Worm (Caenorhabditis elegans) whole organism, L3 larva: ENCODE results near the gene F43B10.1.

ENCODE experiments used
- ZK546.5 ChIP-seq: sonication (generic microtip); optimal IDR thresholded peaks from 2 replicates; lab custom pipeline; 2017; ENCODE audit warnings: missing biosample characterization, missing genetic modification characterization
- ama-1 ChIP-seq: fragments of 150-350 bp; optimal IDR thresholded peaks from 2 replicates; lab custom pipeline; 2018
- ceh-16 ChIP-seq: sonication (generic microtip); optimal IDR thresholded peaks from 2 replicates; lab custom pipeline; 2017; ENCODE audit warnings: missing biosample characterization, missing genetic modification characterization
- ceh-82 ChIP-seq: fragments of 150-350 bp; optimal IDR thresholded peaks from 2 replicates; lab custom pipeline; 2014; ENCODE audit warnings: missing biosample characterization, missing genetic modification characterization
- ceh-9 ChIP-seq: sonication (generic microtip); optimal IDR thresholded peaks from 2 replicates; lab custom pipeline; 2018; ENCODE audit warnings: missing biosample characterization, missing genetic modification characterization
- daf-12 ChIP-seq: fragments of 150-350 bp; optimal IDR thresholded peaks from 2 replicates; lab custom pipeline; 2014; ENCODE audit warnings: missing biosample characterization, missing genetic modification reagents, missing genetic modification characterization
- egl-27 ChIP-seq: sonication (generic microtip); optimal IDR thresholded peaks from 4 replicates; lab custom pipeline; 2017; ENCODE audit warnings: missing biosample characterization, missing genetic modification reagents, missing genetic modification characterization
- egl-5 ChIP-seq: fragments of 150-350 bp; optimal IDR thresholded peaks from 2 replicates; lab custom pipeline; 2017; ENCODE audit warnings: missing biosample characterization, missing genetic modification reagents, missing genetic modification characterization, inconsistent platforms
- elt-1 ChIP-seq: fragments of 150-350 bp; optimal IDR thresholded peaks from 2 replicates; lab custom pipeline; 2014; ENCODE audit warnings: missing biosample characterization, missing genetic modification characterization
- elt-2 ChIP-seq: sonication (generic microtip); optimal IDR thresholded peaks from 2 replicates; lab custom pipeline; 2016; ENCODE audit warnings: missing genetic modification reagents, mild to moderate bottlenecking, missing genetic modification characterization, missing compliant biosample characterization
- elt-3 ChIP-seq, 3 experiments: fragments of 150-350 bp in 1 of 3; sonication (generic microtip) in 2 of 3; optimal IDR thresholded peaks; 2 replicates in 2 of 3; 4 replicates in 1 of 3; lab custom pipeline; 2014 to 2017; ENCODE audit warnings: missing biosample characterization in 3 of 3, missing genetic modification characterization in 3 of 3
- eor-1 ChIP-seq, 2 experiments: fragments of 150-350 bp; optimal IDR thresholded peaks; 2 replicates each; lab custom pipeline; 2014 to 2018; ENCODE audit warnings: missing biosample characterization in 2 of 2, missing genetic modification characterization in 2 of 2
- fkh-10 ChIP-seq: sonication (generic microtip); optimal IDR thresholded peaks from 2 replicates; lab custom pipeline; 2017; ENCODE audit warnings: missing biosample characterization, missing genetic modification reagents, missing genetic modification characterization
- fkh-2 ChIP-seq: fragments of 150-350 bp; optimal IDR thresholded peaks from 2 replicates; lab custom pipeline; 2014; ENCODE audit warnings: missing biosample characterization, missing genetic modification reagents, missing genetic modification characterization
- fos-1 ChIP-seq: fragments of 150-350 bp; optimal IDR thresholded peaks from 2 replicates; lab custom pipeline; 2014; ENCODE audit warnings: missing biosample characterization, missing genetic modification characterization
- jun-1 ChIP-seq: fragments of 150-350 bp; optimal IDR thresholded peaks from 2 replicates; lab custom pipeline; 2014; ENCODE audit warnings: missing biosample characterization, missing genetic modification reagents, missing genetic modification characterization
- lsy-12 ChIP-seq: sonication (generic microtip); optimal IDR thresholded peaks from 2 replicates; lab custom pipeline; 2016; ENCODE audit warnings: mild to moderate bottlenecking, missing genetic modification characterization, missing compliant biosample characterization
- mdl-1 ChIP-seq: fragments of 150-350 bp; optimal IDR thresholded peaks from 2 replicates; lab custom pipeline; 2014; ENCODE audit warnings: missing biosample characterization, missing genetic modification characterization
- nhr-11 ChIP-seq: fragments of 150-350 bp; optimal IDR thresholded peaks from 2 replicates; lab custom pipeline; 2014; ENCODE audit warnings: missing biosample characterization, missing genetic modification characterization
- nhr-12 ChIP-seq: fragments of 150-350 bp; optimal IDR thresholded peaks from 2 replicates; lab custom pipeline; 2014; ENCODE audit warnings: missing biosample characterization, missing genetic modification characterization
- nhr-23 ChIP-seq: fragments of 150-350 bp; optimal IDR thresholded peaks from 2 replicates; lab custom pipeline; 2014; ENCODE audit warnings: missing biosample characterization, missing genetic modification reagents, missing genetic modification characterization
- nhr-237 ChIP-seq: fragments of 150-350 bp; optimal IDR thresholded peaks from 2 replicates; lab custom pipeline; 2014; ENCODE audit warnings: missing biosample characterization, missing genetic modification characterization
- nhr-25 ChIP-seq: sonication (generic microtip); optimal IDR thresholded peaks from 2 replicates; lab custom pipeline; 2017; ENCODE audit warnings: missing biosample characterization, missing genetic modification characterization
- nhr-43 ChIP-seq: sonication (generic microtip); optimal IDR thresholded peaks from 2 replicates; lab custom pipeline; 2016; ENCODE audit warnings: mild to moderate bottlenecking, missing genetic modification characterization, missing compliant biosample characterization; ENCODE audit not compliant: poor library complexity, severe bottlenecking
- nhr-67 ChIP-seq: fragments of 150-350 bp; optimal IDR thresholded peaks from 2 replicates; lab custom pipeline; 2014; ENCODE audit warnings: missing biosample characterization, missing genetic modification characterization
- nhr-76 ChIP-seq: fragments of 150-350 bp; sonication (generic microtip); optimal IDR thresholded peaks from 5 replicates; lab custom pipeline; 2014; ENCODE audit warnings: missing biosample characterization, missing genetic modification characterization
- nhr-77 ChIP-seq: fragments of 150-350 bp; optimal IDR thresholded peaks from 2 replicates; lab custom pipeline; 2014; ENCODE audit warnings: missing biosample characterization, missing genetic modification characterization
- pha-4 ChIP-seq: fragments of 150-350 bp; optimal IDR thresholded peaks from 2 replicates; lab custom pipeline; 2014; ENCODE audit warnings: missing biosample characterization, missing genetic modification reagents, missing genetic modification characterization
- sea-2 ChIP-seq: fragments of 150-350 bp; sonication (generic microtip); optimal IDR thresholded peaks from 4 replicates; lab custom pipeline; 2014; ENCODE audit warnings: missing biosample characterization, missing genetic modification reagents, missing genetic modification characterization
- skn-1 ChIP-seq: fragments of 150-350 bp; optimal IDR thresholded peaks from 2 replicates; lab custom pipeline; 2014; ENCODE audit warnings: missing biosample characterization, missing genetic modification characterization
- tbx-2 ChIP-seq: sonication (generic microtip); optimal IDR thresholded peaks from 2 replicates; lab custom pipeline; 2016; ENCODE audit warnings: mild to moderate bottlenecking, missing genetic modification characterization, missing compliant biosample characterization
- unc-62 ChIP-seq: fragments of 150-350 bp; sonication (generic microtip); optimal IDR thresholded peaks from 4 replicates; lab custom pipeline; 2014; ENCODE audit warnings: missing biosample characterization, missing genetic modification reagents, missing genetic modification characterization
- zag-1 ChIP-seq: fragments of 150-350 bp; optimal IDR thresholded peaks from 2 replicates; lab custom pipeline; 2014; ENCODE audit warnings: missing biosample characterization, missing genetic modification characterization
- ztf-11 ChIP-seq: fragments of 150-350 bp; optimal IDR thresholded peaks from 2 replicates; lab custom pipeline; 2014; ENCODE audit warnings: missing biosample characterization, missing genetic modification characterization

The F43B10.1 gene

ce11 chrX:16625078-16625808 is 37.4 kb downstream of the F43B10.1 start:
- no peak for TF ChIP-seq nhr-237 (tag; lab: Kevin White, UChicago)
- no peak for TF ChIP-seq ztf-11 (tag; lab: Kevin White, UChicago)
- no peak for TF ChIP-seq lsy-12 (tag; lab: Kevin White, UChicago)
- no peak for TF ChIP-seq ceh-16 (tag; lab: Kevin White, UChicago)
- TF ChIP-seq egl-27 (tag; lab: Kevin White, UChicago) = no peak
- no peak for TF ChIP-seq nhr-67 (tag; lab: Kevin White, UChicago)
- no peak for TF ChIP-seq ZK546.5 (tag; lab: Kevin White, UChicago)
- TF ChIP-seq nhr-12 (tag; lab: Kevin White, UChicago) = no peak
- TF ChIP-seq eor-1 (tag; optimal IDR thresholded peaks at IDR 0.05; lab: Kevin White, UChicago) = no peak
- TF ChIP-seq elt-1 (tag; lab: Kevin White, UChicago) = no peak
- peak; percentile 12 for TF ChIP-seq nhr-43 (tag; lab: Kevin White, UChicago)
- peak; percentile 33 for TF ChIP-seq nhr-25
- no peak for TF ChIP-seq nhr-77 (tag; lab: Kevin White, UChicago)
- no peak for TF ChIP-seq fkh-10
- no peak for TF ChIP-seq fos-1 (tag; lab: Kevin White, UChicago)
- TF ChIP-seq, all 47 proteins: peak for 2

DNA sequence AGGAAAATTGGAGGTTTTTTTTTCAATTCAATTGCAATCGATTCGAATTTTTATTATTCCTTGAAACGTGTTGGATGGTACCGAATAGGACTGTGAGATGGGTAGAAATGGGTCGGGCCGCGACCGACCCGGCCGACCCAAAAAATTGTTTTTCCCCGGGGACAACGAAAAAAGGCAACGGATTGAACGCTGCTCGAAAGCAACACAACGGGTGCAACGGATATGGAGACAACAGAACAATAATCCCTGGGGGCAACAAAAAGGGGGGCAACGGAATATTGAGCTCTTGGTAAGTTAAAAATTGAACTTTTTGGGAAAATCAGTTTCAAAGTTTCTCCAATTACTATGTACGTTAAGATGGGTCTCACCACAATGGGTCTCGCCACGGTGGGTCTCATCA is 39.4 kb downstream of the F43B10.1 start:
- TF ChIP-seq zag-1 (tag; lab: Kevin White, UChicago) (no peak), ceh-9 (tag; lab: Kevin White, UChicago) (no peak), sea-2 (no peak)

ce11 chrX:16621467-16621866 is 41.2 kb downstream of the F43B10.1 start, which contains the start of gene cpg-19:
cpg-19 (plus strand) TSS chrX:16621807.
- TF ChIP-seq jun-1 (no peak), egl-5 (tag; lab: Kevin White, UChicago) (no peak), lsy-12 (tag; lab: Kevin White, UChicago) (no peak), nhr-76 (tag; lab: Kevin White, UChicago) (no peak), skn-1 (tag; lab: Kevin White, UChicago) (no peak), nhr-43 (tag; lab: Kevin White, UChicago) (no peak), fkh-2 (tag; lab: Kevin White, UChicago) (no peak), ceh-16 (tag; lab: Kevin White, UChicago) (no peak), nhr-11 (tag; lab: Kevin White, UChicago) (no peak), unc-62 (GFP tag; lab: Kevin White, UChicago) (no peak), mdl-1 (tag; lab: Kevin White, UChicago) (no peak)

ce11 chrX:16619158-16619557 is 43.5 kb downstream of the F43B10.1 start:
- TF ChIP-seq nhr-67 (tag; lab: Kevin White, UChicago) (no peak), tbx-2 (tag; lab: Kevin White, UChicago) (no peak), nhr-25 (peak; percentile 21), elt-3 (tag; optimal IDR thresholded peaks at IDR 0.05; lab: Kevin White, UChicago) (no peak), fkh-10 (no peak), daf-12 (tag; lab: Kevin White, UChicago) (no peak), ceh-9 (tag; lab: Kevin White, UChicago) (no peak), ceh-82 (tag; lab: Kevin White, UChicago) (no peak), zag-1 (tag; lab: Kevin White, UChicago) (no peak), lsy-12 (tag; lab: Kevin White, UChicago) (no peak), nhr-23 (tag; lab: Kevin White, UChicago) (peak; percentile 26), sea-2 (no peak), pha-4 (tag; lab: Kevin White, UChicago) (no peak), skn-1 (tag; lab: Kevin White, UChicago) (no peak), ama-1 (lab: Kevin White, UChicago) (no peak), egl-5 (tag; lab: Kevin White, UChicago) (no peak), ztf-11 (tag; lab: Kevin White, UChicago) (no peak), nhr-43 (tag; lab: Kevin White, UChicago) (peak; percentile 72), ceh-16 (tag; lab: Kevin White, UChicago) (no peak), unc-62 (GFP tag; lab: Kevin White, UChicago) (no peak), mdl-1 (tag; lab: Kevin White, UChicago) (no peak), elt-2 (peak; percentile 39)
- TF ChIP-seq, all 47 proteins: peak for 4
